Fruit fly (Drosophila melanogaster) S2 (cell line): Measurements from ENCODE around the gene CG11357.

ENCODE experiments used
- CG8478 ChIP-seq: fragments of >200 bp; optimal IDR thresholded peaks from 2 replicates; lab custom pipeline; 2018
- CTCF ChIP-seq, 2 experiments: fragments of >200 bp; optimal IDR thresholded peaks; 2 replicates each; lab custom pipeline; 2018

DNA sequence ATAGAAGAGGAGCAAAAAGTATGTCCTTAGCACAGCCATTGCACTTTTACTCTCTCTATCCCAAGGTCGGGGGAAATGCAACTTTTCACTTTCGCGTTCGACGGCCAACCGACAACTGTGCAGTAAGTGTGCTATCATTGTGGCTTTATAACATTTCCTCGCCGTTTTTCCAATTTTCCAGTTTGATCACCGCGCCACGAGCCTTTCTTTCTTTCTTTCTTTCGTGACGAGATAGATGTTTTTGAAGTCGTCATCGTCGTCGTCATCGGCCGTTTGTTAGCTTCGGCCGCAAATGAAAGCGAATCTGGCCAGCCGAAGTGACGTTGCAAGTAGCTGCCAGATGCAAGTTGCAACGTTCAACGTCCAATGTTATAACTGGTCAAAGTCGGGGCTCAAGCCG, 41.5 kb upstream of the CG11357 start, which contains the start of gene CG13720:
- TF ChIP-seq CG8478 (lab: Kevin White, UChicago) (no peak), CTCF (optimal IDR thresholded peaks at IDR 0.05; lab: Kevin White, UChicago) (no peak)
